Fruit fly (Drosophila melanogaster) whole organism, embryonic: ENCODE data around the gene CG13601.

Source experiments
- Abd-B ChIP-seq: fragments of 200-800 bp; sonication (Bioruptor generic); optimal IDR thresholded peaks from 2 replicates; lab custom pipeline; 2018; ENCODE audit warnings: missing biosample characterization, mild to moderate bottlenecking, missing genetic modification characterization, moderate library complexity
- Asciz ChIP-seq: fragments of 200-800 bp; sonication (Bioruptor generic); optimal IDR thresholded peaks from 2 replicates; lab custom pipeline; 2017; ENCODE audit warnings: missing biosample characterization, mild to moderate bottlenecking, missing genetic modification characterization, missing genetic modification reagents
- CG10543 ChIP-seq: fragments of 200-800 bp; sonication (Bioruptor generic); optimal IDR thresholded peaks from 3 replicates; lab custom pipeline; 2017; ENCODE audit warnings: missing biosample characterization, mild to moderate bottlenecking, missing genetic modification characterization, moderate library complexity
- CG11695 ChIP-seq: fragments of 200-800 bp; sonication (Bioruptor generic); IDR thresholded peaks from 3 replicates; pipeline ENCODE4 v1.3.6; 2022; ENCODE audit warnings: missing biosample characterization, missing genetic modification characterization
- CG14014 ChIP-seq: fragments of 200-800 bp; sonication (Bioruptor generic); IDR thresholded peaks from 2 replicates; pipeline ENCODE4 v1.3.6; 2022; ENCODE audit warnings: missing biosample characterization, missing genetic modification characterization
- CG15514 ChIP-seq: fragments of 200-800 bp; sonication (Bioruptor generic); optimal IDR thresholded peaks from 3 replicates; lab custom pipeline; 2017; ENCODE audit warnings: missing biosample characterization, missing genetic modification characterization, mild to moderate bottlenecking, moderate library complexity, missing genetic modification reagents
- CG1603 ChIP-seq: fragments of 200-800 bp; sonication (Bioruptor generic); optimal IDR thresholded peaks from 2 replicates; lab custom pipeline; 2019; ENCODE audit warnings: missing biosample characterization, mild to moderate bottlenecking, missing genetic modification characterization, moderate library complexity
- CG17912 ChIP-seq: fragments of 200-800 bp; sonication (Bioruptor generic); optimal IDR thresholded peaks from 2 replicates; lab custom pipeline; 2018; ENCODE audit warnings: missing biosample characterization, mild to moderate bottlenecking, missing genetic modification characterization
- CG18262 ChIP-seq: fragments of 200-800 bp; optimal IDR thresholded peaks from 3 replicates; lab custom pipeline; 2019; ENCODE audit warnings: missing biosample characterization, mild to moderate bottlenecking, missing genetic modification characterization, moderate library complexity
- CG2678 ChIP-seq: fragments of 200-800 bp; sonication (Bioruptor generic); optimal IDR thresholded peaks from 3 replicates; lab custom pipeline; 2019; ENCODE audit warnings: missing biosample characterization, mild to moderate bottlenecking, missing genetic modification characterization, moderate library complexity
- CG30403 ChIP-seq: fragments of 200-800 bp; sonication (Bioruptor generic); optimal IDR thresholded peaks from 3 replicates; lab custom pipeline; 2016; ENCODE audit warnings: missing biosample characterization, missing genetic modification characterization
- CG33213 ChIP-seq: fragments of 200-800 bp; sonication (Bioruptor generic); optimal IDR thresholded peaks from 3 replicates; lab custom pipeline; 2016; ENCODE audit warnings: missing biosample characterization, missing genetic modification characterization
- CG3847 ChIP-seq: fragments of 200-800 bp; sonication (Bioruptor generic); IDR thresholded peaks from 2 replicates; pipeline ENCODE4 v1.3.6; 2022; ENCODE audit warnings: missing biosample characterization, missing genetic modification characterization
- CG6654 ChIP-seq: fragments of 200-800 bp; sonication (Bioruptor generic); optimal IDR thresholded peaks from 2 replicates; lab custom pipeline; 2017; ENCODE audit warnings: missing biosample characterization, mild to moderate bottlenecking, missing genetic modification characterization
- CG7839 ChIP-seq: fragments of 200-800 bp; sonication (Bioruptor generic); optimal IDR thresholded peaks from 3 replicates; lab custom pipeline; 2018; ENCODE audit warnings: missing biosample characterization, mild to moderate bottlenecking, missing genetic modification characterization, moderate library complexity
- CG7963 ChIP-seq: fragments of 200-800 bp; sonication (Bioruptor generic); IDR thresholded peaks from 3 replicates; pipeline ENCODE4 v1.3.6; 2022; ENCODE audit warnings: missing biosample characterization, missing genetic modification characterization; ENCODE audit not compliant: partially characterized antibody
- CG8089 ChIP-seq: fragments of 200-800 bp; sonication (Bioruptor generic); optimal IDR thresholded peaks from 3 replicates; lab custom pipeline; 2016; ENCODE audit warnings: missing biosample characterization, missing genetic modification characterization
- CG8388 ChIP-seq: fragments of 200-800 bp; sonication (Bioruptor generic); optimal IDR thresholded peaks from 2 replicates; lab custom pipeline; 2019; ENCODE audit warnings: missing biosample characterization, mild to moderate bottlenecking, missing genetic modification characterization, moderate library complexity
- CoRest ChIP-seq: fragments of 200-800 bp; sonication (Bioruptor generic); optimal IDR thresholded peaks from 3 replicates; lab custom pipeline; 2018; ENCODE audit warnings: missing biosample characterization, mild to moderate bottlenecking, missing genetic modification characterization, moderate library complexity
- Deaf1 ChIP-seq: fragments of 200-800 bp; optimal IDR thresholded peaks from 3 replicates; lab custom pipeline; 2019; ENCODE audit warnings: missing biosample characterization, mild to moderate bottlenecking, missing genetic modification characterization, moderate library complexity
- Eip74EF ChIP-seq, 2 experiments: fragments of 200-800 bp in 1 of 2; fragments of >200 bp in 1 of 2; sonication (Bioruptor generic) in 1 of 2; optimal IDR thresholded peaks; 2 replicates each; lab custom pipeline; 2017 to 2019; ENCODE audit warnings: missing biosample characterization in 2 of 2, missing genetic modification characterization in 2 of 2, mild to moderate bottlenecking in 1 of 2, moderate library complexity in 1 of 2
- HmgZ ChIP-seq: fragments of 200-800 bp; sonication (Bioruptor generic); optimal IDR thresholded peaks from 2 replicates; lab custom pipeline; 2018; ENCODE audit warnings: missing biosample characterization, mild to moderate bottlenecking, missing genetic modification characterization
- Max ChIP-seq: fragments of 200-800 bp; sonication (Bioruptor generic); optimal IDR thresholded peaks from 2 replicates; lab custom pipeline; 2016; ENCODE audit warnings: missing biosample characterization, mild to moderate bottlenecking, missing genetic modification characterization
- Med ChIP-seq: fragments of 200-800 bp; sonication (Bioruptor generic); peaks from one replicate; lab custom pipeline; 2016; ENCODE audit warnings: missing biosample characterization, missing genetic modification characterization, mild to moderate bottlenecking, inconsistent platforms, moderate library complexity
- NK7.1 ChIP-seq: fragments of 200-800 bp; sonication (Bioruptor generic); optimal IDR thresholded peaks from 3 replicates; lab custom pipeline; 2016; ENCODE audit warnings: missing biosample characterization, missing genetic modification characterization
- Optix ChIP-seq: fragments of 200-800 bp; sonication (Bioruptor generic); IDR thresholded peaks from 3 replicates; pipeline ENCODE4 v1.3.6; 2022; ENCODE audit warnings: missing biosample characterization, missing genetic modification characterization
- Poxn ChIP-seq: fragments of 200-800 bp; sonication (Bioruptor generic); IDR thresholded peaks from 2 replicates; pipeline ENCODE4 v1.3.6; 2022; ENCODE audit warnings: missing biosample characterization, missing genetic modification characterization
- Xrp1 ChIP-seq: fragments of 200-800 bp; sonication (Bioruptor generic); IDR thresholded peaks from 2 replicates; pipeline ENCODE4 v1.3.6; 2022; ENCODE audit warnings: missing biosample characterization, missing genetic modification characterization
- bowl ChIP-seq: fragments of 200-800 bp; sonication (Bioruptor generic); IDR thresholded peaks from 2 replicates; pipeline ENCODE4 v1.3.6; 2022; ENCODE audit warnings: missing biosample characterization, missing genetic modification characterization
- cg ChIP-seq: fragments of 200-800 bp; sonication (Bioruptor generic); optimal IDR thresholded peaks from 3 replicates; lab custom pipeline; 2019; ENCODE audit warnings: missing biosample characterization, mild to moderate bottlenecking, missing genetic modification characterization, moderate library complexity
- chm ChIP-seq: fragments of 200-800 bp; sonication (Bioruptor generic); IDR thresholded peaks from 2 replicates; pipeline ENCODE4 v1.3.6; 2022; ENCODE audit warnings: missing biosample characterization, missing genetic modification characterization
- chn ChIP-seq: fragments of 200-800 bp; sonication (Bioruptor generic); optimal IDR thresholded peaks from 2 replicates; lab custom pipeline; 2016; ENCODE audit warnings: missing biosample characterization, missing genetic modification characterization
- ci ChIP-seq: fragments of 200-800 bp; sonication (Bioruptor generic); IDR thresholded peaks from 3 replicates; pipeline ENCODE4 v1.3.6; 2022; ENCODE audit warnings: missing biosample characterization, missing genetic modification characterization
- dati ChIP-seq: fragments of 200-800 bp; sonication (Bioruptor generic); IDR thresholded peaks from 2 replicates; pipeline ENCODE4 v1.3.6; 2022; ENCODE audit warnings: missing biosample characterization, missing genetic modification characterization
- dmrt11E ChIP-seq: fragments of 200-800 bp; sonication (Bioruptor generic); optimal IDR thresholded peaks from 3 replicates; lab custom pipeline; 2018; ENCODE audit warnings: missing biosample characterization, mild to moderate bottlenecking, missing genetic modification characterization, moderate library complexity
- dmrt99B ChIP-seq: fragments of 200-800 bp; sonication (Bioruptor generic); optimal IDR thresholded peaks from 2 replicates; lab custom pipeline; 2018; ENCODE audit warnings: missing biosample characterization, mild to moderate bottlenecking, missing genetic modification characterization, moderate library complexity
- grn ChIP-seq: fragments of 200-800 bp; sonication (Bioruptor generic); optimal IDR thresholded peaks from 3 replicates; lab custom pipeline; 2017; ENCODE audit warnings: missing biosample characterization, missing genetic modification characterization
- ind ChIP-seq: fragments of 200-800 bp; sonication (Bioruptor generic); optimal IDR thresholded peaks from 3 replicates; lab custom pipeline; 2016; ENCODE audit warnings: missing biosample characterization, missing genetic modification characterization
- lmd ChIP-seq: fragments of 200-800 bp; sonication (Bioruptor generic); IDR thresholded peaks from 2 replicates; pipeline ENCODE4 v1.3.6; 2022; ENCODE audit warnings: missing biosample characterization, missing genetic modification characterization
- lov ChIP-seq, 2 experiments: fragments of 200-800 bp in 1 of 2; fragments of >200 bp in 1 of 2; sonication (Bioruptor generic) in 1 of 2; IDR thresholded peaks in 1 of 2; optimal IDR thresholded peaks in 1 of 2; 2 replicates in 1 of 2; 3 replicates in 1 of 2; pipeline versions ENCODE4 v1.3.6 to Lab custom; 2017 to 2022; ENCODE audit warnings: missing biosample characterization in 1 of 2, missing genetic modification characterization in 1 of 2
- nau ChIP-seq: fragments of 200-800 bp; sonication (Bioruptor generic); optimal IDR thresholded peaks from 3 replicates; lab custom pipeline; 2017; ENCODE audit warnings: missing biosample characterization, mild to moderate bottlenecking, missing genetic modification characterization, missing genetic modification reagents
- org-1 ChIP-seq: fragments of 200-800 bp; sonication (Bioruptor generic); optimal IDR thresholded peaks from 2 replicates; lab custom pipeline; 2017; ENCODE audit warnings: missing biosample characterization, missing genetic modification characterization
- pfk ChIP-seq: fragments of 200-800 bp; sonication (Bioruptor generic); optimal IDR thresholded peaks from 2 replicates; lab custom pipeline; 2018; ENCODE audit warnings: missing biosample characterization, mild to moderate bottlenecking, missing genetic modification characterization, moderate library complexity
- shn ChIP-seq: fragments of 200-800 bp; sonication (Bioruptor generic); optimal IDR thresholded peaks from 3 replicates; lab custom pipeline; 2016; ENCODE audit warnings: missing biosample characterization, missing genetic modification characterization
- slou ChIP-seq: fragments of 200-800 bp; sonication (Bioruptor generic); optimal IDR thresholded peaks from 3 replicates; lab custom pipeline; 2016; ENCODE audit warnings: missing biosample characterization, missing genetic modification characterization
- sug ChIP-seq: fragments of 200-800 bp; optimal IDR thresholded peaks from 2 replicates; lab custom pipeline; 2019; ENCODE audit warnings: missing biosample characterization, mild to moderate bottlenecking, missing genetic modification characterization, moderate library complexity
- tll ChIP-seq, 2 experiments: fragments of 200-800 bp in 1 of 2; fragments of >200 bp in 1 of 2; sonication (Bioruptor generic) in 1 of 2; optimal IDR thresholded peaks; 2 replicates each; lab custom pipeline; 2017 to 2019; ENCODE audit warnings: missing biosample characterization in 2 of 2, missing genetic modification characterization in 2 of 2, mild to moderate bottlenecking in 1 of 2, moderate library complexity in 1 of 2
- wor ChIP-seq: fragments of 200-800 bp; sonication (Bioruptor generic); IDR thresholded peaks from 2 replicates; pipeline ENCODE4 v1.3.6; 2022; ENCODE audit warnings: missing biosample characterization, missing genetic modification characterization
- zen2 ChIP-seq: fragments of 200-800 bp; sonication (Bioruptor generic); IDR thresholded peaks from 3 replicates; pipeline ENCODE4 v1.3.6; 2022; ENCODE audit warnings: missing biosample characterization, missing genetic modification characterization; ENCODE audit not compliant: partially characterized antibody

Gene CG13601

dm6 chr3R:23969449-23969848, 42.0 kb upstream of the CG13601 start (continued):
- TF ChIP-seq CG3847 (GFP tag; lab: Robert Waterston, UW) = peak; percentile 58
- TF ChIP-seq grn = no peak
- peak; percentile 65 for TF ChIP-seq Med (GFP tag; lab: Kevin White, UChicago)
- TF ChIP-seq ind = peak; percentile 26
- TF ChIP-seq dmrt99B (tag; lab: Kevin White, UChicago) = peak; percentile 58
- TF ChIP-seq chn (GFP tag; lab: Kevin White, UChicago) = no peak
- TF ChIP-seq chm (GFP tag; lab: Robert Waterston, UW) = no peak
- TF ChIP-seq pfk (GFP tag; lab: Kevin White, UChicago) = no peak
- TF ChIP-seq tll (GFP tag; optimal IDR thresholded peaks at IDR 0.05; lab: Kevin White, UChicago) = no peak
- peak; percentile 78 for TF ChIP-seq CG2678 (tag; lab: Kevin White, UChicago)
- TF ChIP-seq CG17912 = no peak
- no peak for TF ChIP-seq Max
- no peak for TF ChIP-seq Asciz (GFP tag; lab: Kevin White, UChicago)
- TF ChIP-seq CG15514 (GFP tag; lab: Kevin White, UChicago) = peak; percentile 14
- no peak for TF ChIP-seq Poxn (GFP tag; lab: Robert Waterston, UW)
- TF ChIP-seq HmgZ (tag; lab: Kevin White, UChicago) = no peak
- TF ChIP-seq CG30403 = peak; percentile 48
- TF ChIP-seq CG11695 (GFP tag; lab: Robert Waterston, UW) = peak; percentile 65; the same call in 1 of the 3 replicates
- no peak for TF ChIP-seq CG33213 (GFP tag; lab: Kevin White, UChicago)
- no peak for TF ChIP-seq Optix (GFP tag; lab: Robert Waterston, UW)
- TF ChIP-seq wor = peak; percentile 26; the same call in 1 of the 2 replicates
- TF ChIP-seq CG18262 (tag; lab: Kevin White, UChicago) = peak; percentile 49
- peak in 1 of 2 experiments; percentile 22 for TF ChIP-seq Eip74EF (GFP tag; optimal IDR thresholded peaks at IDR 0.05; lab: Kevin White, UChicago)
- TF ChIP-seq zen2 (GFP tag; lab: Robert Waterston, UW) = no peak
- TF ChIP-seq org-1 (GFP tag; lab: Kevin White, UChicago) = peak; percentile 20
- no peak for TF ChIP-seq cg (GFP tag; lab: Kevin White, UChicago)
- no peak for TF ChIP-seq CG6654 (GFP tag; lab: Kevin White, UChicago)
- 0 out of 3 replicates have a peak, but pooled peaks have one; percentile 52 for TF ChIP-seq ci (GFP tag; lab: Robert Waterston, UW)
- no peak for TF ChIP-seq slou (GFP tag; lab: Kevin White, UChicago)
- TF ChIP-seq CG1603 (tag; lab: Kevin White, UChicago) = no peak
- TF ChIP-seq dmrt11E (tag; lab: Kevin White, UChicago) = no peak
- no peak for TF ChIP-seq NK7.1 (GFP tag; lab: Kevin White, UChicago)
- TF ChIP-seq CG8388 = peak; percentile 47
- TF ChIP-seq Xrp1 (GFP tag; lab: Robert Waterston, UW) = no peak; the same call in 1 of the 2 replicates
- TF ChIP-seq CG10543 (GFP tag; lab: Kevin White, UChicago) = peak; percentile 79
- 0 out of 2 replicates have a peak, but pooled peaks have one; percentile 19 for TF ChIP-seq dati
- peak; percentile 55 for TF ChIP-seq CoRest (tag; lab: Kevin White, UChicago)
- no peak for TF ChIP-seq shn
- no peak for TF ChIP-seq CG7963 (GFP tag; lab: Robert Waterston, UW)
- TF ChIP-seq CG7839 = peak; percentile 67
- peak; percentile 51 for TF ChIP-seq sug
- no peak for TF ChIP-seq CG8089 (GFP tag; lab: Kevin White, UChicago)
- peak; percentile 33 for TF ChIP-seq Abd-B (GFP tag; lab: Kevin White, UChicago)
- no peak for TF ChIP-seq bowl (GFP tag; lab: Robert Waterston, UW)
- TF ChIP-seq lmd (GFP tag; lab: Robert Waterston, UW) = peak; percentile 65
- TF ChIP-seq CG14014 (GFP tag; lab: Robert Waterston, UW) = peak; percentile 30; the same call in 1 of the 2 replicates
- TF ChIP-seq lov (optimal IDR thresholded peaks at IDR 0.05; lab: Kevin White, UChicago) = no peak
- no peak for TF ChIP-seq lov (GFP tag; IDR thresholded peaks at IDR 0.05; lab: Robert Waterston, UW)
- TF ChIP-seq nau (GFP tag; lab: Kevin White, UChicago) = no peak
- peak; percentile 39 for TF ChIP-seq Deaf1
